Worm (Caenorhabditis elegans): ENCODE results near the gene F23A7.1.

The F23A7.1 gene

DNA sequence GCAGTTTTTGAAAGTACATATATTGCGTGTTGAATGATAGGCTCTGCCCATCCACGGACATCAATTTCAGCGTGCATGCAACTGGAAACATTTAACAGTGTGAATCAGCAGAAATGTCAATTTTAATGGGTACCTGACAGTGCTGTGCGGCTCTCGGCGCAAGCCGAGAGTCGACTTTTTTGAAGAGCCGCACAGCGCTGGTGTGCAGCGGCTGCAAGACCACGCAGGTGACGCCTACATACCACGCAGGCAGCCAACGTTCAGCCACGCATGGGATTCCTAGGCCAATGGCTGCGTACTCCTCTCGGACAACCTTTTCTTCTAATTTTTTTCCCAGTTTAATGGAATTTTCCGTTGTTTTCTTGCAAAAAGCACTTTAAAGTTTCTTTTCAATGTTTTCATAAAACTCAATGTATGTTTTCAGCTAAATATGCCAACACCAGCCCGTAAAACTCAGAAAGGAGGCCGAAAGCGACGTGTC lies 27.6 kb downstream of the F23A7.1 start, which contains the start of gene W10G6.1:
TSS of gene W10G6.1 (plus strand) at position 431 of the 481 bp plus-strand sequence.
- no peak for TF ChIP-seq F23B12.7 (tag; optimal IDR thresholded peaks at IDR 0.05; ENCODE audit: insufficient read depth)
- no peak for TF ChIP-seq F57C9.4 (tag; optimal IDR thresholded peaks at IDR 0.05)
- TF ChIP-seq zfh-2 (GFP tag; conservative IDR thresholded peaks at IDR 0.05): peak; percentile 52; the same call in 1 of the 2 replicates
- no peak for TF ChIP-seq F57A8.1 (GFP tag; optimal IDR thresholded peaks at IDR 0.05)
- no peak for TF ChIP-seq C06A6.2 (GFP tag; conservative IDR thresholded peaks at IDR 0.05)
- no peak for TF ChIP-seq nfyb-1 (GFP tag; IDR thresholded peaks at IDR 0.05)

DNA sequence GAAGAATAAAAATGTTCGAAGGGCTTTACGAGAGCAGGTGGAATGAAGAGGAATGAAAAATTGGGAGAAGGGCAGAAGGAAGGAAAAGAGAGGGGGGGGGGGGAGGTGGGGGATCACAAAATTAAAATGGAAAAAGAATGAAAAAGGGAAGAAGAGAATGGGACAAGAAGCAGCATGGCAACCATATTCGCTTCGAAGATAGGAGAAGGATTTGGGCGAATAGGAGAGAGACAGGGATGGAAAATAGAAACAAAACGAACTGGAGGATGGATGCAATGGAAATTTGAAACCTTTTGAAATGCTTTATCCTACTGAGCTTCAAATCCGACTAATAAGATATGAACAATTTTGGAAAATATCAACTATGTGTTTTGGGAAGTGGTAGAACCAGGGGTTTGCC lies 33.5 kb downstream of the F23A7.1 start, which contains the start of gene W10G6.6:
TSS of gene W10G6.6 (minus strand) at position 101 of the 400 bp plus-strand sequence.
- no peak for TF ChIP-seq tbx-9 (tag; optimal IDR thresholded peaks at IDR 0.05; ENCODE audit: borderline replicate concordance)
- TF ChIP-seq zfh-2 (GFP tag; conservative IDR thresholded peaks at IDR 0.05): peak; percentile 25; the same call in 1 of the 2 replicates

DNA sequence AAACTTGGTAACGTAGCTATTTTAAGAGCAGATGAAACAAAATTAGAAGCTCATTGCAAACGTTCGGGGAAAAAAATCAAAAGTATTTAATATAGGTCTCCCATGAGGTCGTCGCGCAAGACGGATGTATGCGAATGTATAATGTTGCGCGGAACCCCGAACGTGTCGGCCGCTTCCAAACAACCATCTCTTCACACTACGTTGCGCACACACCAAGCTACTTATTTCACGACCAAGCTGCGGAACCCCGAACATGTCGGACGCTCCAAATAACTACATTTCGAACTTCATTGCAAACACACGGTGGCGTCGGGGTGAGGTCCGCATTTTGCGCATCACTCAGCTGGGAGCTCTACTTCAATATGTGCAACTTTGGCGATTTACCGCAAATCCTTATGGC lies 41.3 kb downstream of the F23A7.1 start:
- TF ChIP-seq snpc-4 (GFP tag; optimal IDR thresholded peaks at IDR 0.05) (no peak), snpc-4 (tag; optimal IDR thresholded peaks at IDR 0.05) (peak in 2 of 4 experiments; percentile 44 to 72), ama-1 (optimal IDR thresholded peaks at IDR 0.05) (no peak), ama-1 (GFP tag; optimal IDR thresholded peaks at IDR 0.05) (no peak), ceh-58 (GFP tag; IDR thresholded peaks at IDR 0.05) (no peak)

DNA sequence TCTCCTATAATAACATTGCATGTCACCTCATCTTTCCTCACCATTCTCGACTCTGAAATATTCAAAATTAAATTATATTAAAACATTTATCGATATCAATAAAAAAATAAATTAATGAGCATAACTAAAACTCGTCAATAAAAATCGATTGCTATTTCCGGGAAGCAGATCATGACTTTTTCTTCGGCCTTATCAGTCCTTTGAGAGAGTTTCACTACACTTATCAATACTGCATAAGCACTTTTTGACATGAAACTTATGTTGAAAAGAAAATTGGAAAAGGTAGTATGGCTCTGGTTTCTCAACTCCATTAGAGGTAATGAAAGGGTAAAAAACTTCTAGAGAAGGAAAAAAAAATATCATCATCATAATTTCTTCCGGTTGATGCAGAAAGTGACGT lies 42.9 kb downstream of the F23A7.1 start:
- no peak for TF ChIP-seq mes-4 (tag; optimal IDR thresholded peaks at IDR 0.05)
- peak; percentile 35 for TF ChIP-seq atf-7 (tag; optimal IDR thresholded peaks at IDR 0.05)
- no peak for TF ChIP-seq bed-2 (GFP tag; IDR thresholded peaks at IDR 0.05)
- TF ChIP-seq nhr-80 (tag; optimal IDR thresholded peaks at IDR 0.05): peak; percentile 48
- no peak for TF ChIP-seq tlf-1 (GFP tag; optimal IDR thresholded peaks at IDR 0.05)
- TF ChIP-seq Y56A3A.18 (GFP tag; IDR thresholded peaks at IDR 0.05): no peak
- no peak for TF ChIP-seq snpc-4 (GFP tag; optimal IDR thresholded peaks at IDR 0.05)
- TF ChIP-seq snpc-4 (tag; optimal IDR thresholded peaks at IDR 0.05): no peak

DNA sequence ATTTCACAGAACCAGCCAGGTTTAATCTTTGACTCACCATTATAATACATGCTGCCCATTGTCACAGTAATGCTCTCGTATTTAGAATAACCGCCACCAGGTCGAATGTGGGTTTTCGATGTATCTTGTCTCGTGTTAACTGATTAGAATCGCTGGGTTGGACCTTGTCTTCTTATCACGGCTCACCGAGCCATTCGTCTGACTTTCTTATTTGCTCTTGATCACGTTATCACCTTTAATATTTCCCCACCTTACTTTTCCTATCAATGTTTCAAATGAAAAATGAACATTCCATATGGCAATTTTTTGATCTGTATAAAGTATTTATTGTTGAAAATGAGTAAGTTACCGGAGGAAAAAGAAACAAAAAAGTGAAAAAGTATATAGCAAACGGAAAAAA lies 44.8 kb downstream of the F23A7.1 start, which contains the start of gene sgk-1:
TSS of gene sgk-1 (minus strand) at position 130 of the 400 bp plus-strand sequence.
- TF ChIP-seq aptf-3 (GFP tag; IDR thresholded peaks at IDR 0.05) (no peak), nhr-80 (tag; optimal IDR thresholded peaks at IDR 0.05) (peak; percentile 42), madf-6 (GFP tag; IDR thresholded peaks at IDR 0.05) (no peak), sptf-2 (GFP tag; optimal IDR thresholded peaks at IDR 0.05) (no peak), let-607 (tag; optimal IDR thresholded peaks at IDR 0.05) (no peak), hmg-20 (GFP tag; IDR thresholded peaks at IDR 0.05) (no peak), C17E4.6 (GFP tag; IDR thresholded peaks at IDR 0.05) (no peak), ekl-4 (GFP tag; IDR thresholded peaks at IDR 0.05) (no peak)

DNA sequence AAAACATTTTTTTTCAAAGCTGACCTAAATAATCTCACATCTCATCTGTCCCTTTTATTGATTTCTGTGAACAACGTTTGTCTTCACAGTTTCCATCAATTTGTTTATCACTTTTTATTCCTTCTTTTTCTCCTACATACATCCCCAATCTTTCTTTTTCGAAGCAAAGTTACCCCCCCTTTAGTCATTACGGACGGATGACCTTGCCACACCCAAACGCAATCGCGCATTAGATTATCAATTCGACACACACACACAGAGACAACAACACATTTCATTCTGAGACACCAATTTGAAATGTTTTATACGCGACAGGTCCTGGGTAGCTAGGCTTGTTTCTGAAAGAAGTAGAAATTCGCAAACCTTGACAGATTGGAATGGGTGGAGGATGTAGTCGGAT lies 46.1 kb downstream of the F23A7.1 start:
- TF ChIP-seq dox-1 (GFP tag; IDR thresholded peaks at IDR 0.05) (no peak), D2030.7 (GFP tag; IDR thresholded peaks at IDR 0.05) (no peak)

DNA sequence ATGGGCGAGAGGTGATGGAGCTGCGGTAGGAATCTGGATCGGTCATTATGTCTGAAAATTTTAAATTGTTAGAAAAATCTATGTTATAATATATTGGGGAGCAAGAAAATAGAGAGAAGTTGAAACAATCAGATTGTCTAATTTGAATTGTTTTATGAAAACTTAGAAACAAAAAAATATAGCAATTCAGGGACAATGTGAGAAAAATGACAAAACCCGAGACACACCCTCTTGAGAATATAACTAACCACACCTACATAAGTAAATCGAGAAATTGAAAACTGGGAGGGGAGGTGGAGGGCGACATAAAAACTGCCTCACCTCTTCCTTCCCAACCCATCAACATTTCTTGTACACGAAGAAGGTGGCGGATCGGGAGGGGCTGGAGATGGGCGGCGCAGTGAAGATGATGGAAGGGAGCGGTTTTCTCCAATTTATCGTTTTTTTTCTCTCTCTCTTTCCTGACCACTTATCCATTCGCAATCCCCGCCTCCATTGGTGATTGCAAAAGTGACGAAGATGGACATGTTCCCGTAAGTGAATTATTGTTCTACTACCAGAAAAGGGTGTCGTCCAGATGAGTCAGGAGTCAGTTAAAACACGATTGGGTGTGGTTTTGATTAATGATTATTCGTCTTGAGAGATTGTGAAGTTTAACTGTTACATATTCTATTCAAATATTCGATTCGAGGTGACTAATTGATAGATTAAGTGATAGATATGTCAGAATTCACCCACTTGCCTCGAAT lies 48.6 kb downstream of the F23A7.1 start, which contains the start of gene mua-6:
TSS of gene mua-6 (minus strand) at position 51 of the 749 bp plus-strand sequence.
- TF ChIP-seq B0336.3 (GFP tag; IDR thresholded peaks at IDR 0.05): no peak
- 0 out of 2 replicates have a peak, but pooled peaks have one; percentile 12 for TF ChIP-seq zfh-2 (GFP tag; conservative IDR thresholded peaks at IDR 0.05)
- TF ChIP-seq Y53F4B.3 (GFP tag; IDR thresholded peaks at IDR 0.05): no peak
- no peak for TF ChIP-seq lin-40 (tag; optimal IDR thresholded peaks at IDR 0.05)
- no peak for TF ChIP-seq aptf-3 (GFP tag; IDR thresholded peaks at IDR 0.05)
